Fruit fly (Drosophila melanogaster): ENCODE results near the gene RpS4.
A peak's percentile ranks its signal among the peaks of the same experiment; 100 is the strongest.

The RpS4 gene

dm6 chr3L:13046758-13047157, 5.2 kb downstream of the RpS4 start, which contains the start of gene CG11279 (continued):
- TF ChIP-seq knrl (GFP tag; IDR thresholded peaks at IDR 0.05; ENCODE audit: partially characterized antibody) (peak; percentile 37; the same call in 1 of the 3 replicates), zen2 (GFP tag; IDR thresholded peaks at IDR 0.05; ENCODE audit: partially characterized antibody) (peak; percentile 72), chinmo (GFP tag; IDR thresholded peaks at IDR 0.05; ENCODE audit: partially characterized antibody) (peak; percentile 66; the same call in 1 of the 4 replicates), sug (tag; optimal IDR thresholded peaks at IDR 0.05) (no peak), Mad (GFP tag; optimal IDR thresholded peaks at IDR 0.05) (no peak), mld (GFP tag; IDR thresholded peaks at IDR 0.05; ENCODE audit: partially characterized antibody) (0 out of 3 replicates have a peak, but pooled peaks have one; percentile 29), dimm (GFP tag; IDR thresholded peaks at IDR 0.05) (no peak), Sin3A (optimal IDR thresholded peaks at IDR 0.05) (peak; percentile 16), bowl (GFP tag; IDR thresholded peaks at IDR 0.05) (no peak), hb (GFP tag; IDR thresholded peaks at IDR 0.05; ENCODE audit: partially characterized antibody) (0 out of 3 replicates have a peak, but pooled peaks have one; percentile 59), Opbp (GFP tag; IDR thresholded peaks at IDR 0.05; ENCODE audit: partially characterized antibody) (peak; percentile 81; the same call in 2 of the 3 replicates), tgo (GFP tag; IDR thresholded peaks at IDR 0.05) (no peak), CG14667 (GFP tag; IDR thresholded peaks at IDR 0.05) (no peak), HLH4C (GFP tag; IDR thresholded peaks at IDR 0.05; ENCODE audit: partially characterized antibody) (peak; percentile 76), CG17186 (GFP tag; optimal IDR thresholded peaks at IDR 0.05) (peak; percentile 12), CG10267 (tag; optimal IDR thresholded peaks at IDR 0.05) (peak; percentile 31), dm (GFP tag; optimal IDR thresholded peaks at IDR 0.05) (peak; percentile 66), CG14860 (GFP tag; IDR thresholded peaks at IDR 0.05; ENCODE audit: partially characterized antibody) (peak; percentile 69), amos (GFP tag; IDR thresholded peaks at IDR 0.05; ENCODE audit: partially characterized antibody) (peak; percentile 79), Myb (GFP tag; optimal IDR thresholded peaks at IDR 0.05) (peak; percentile 0), gro (GFP tag; optimal IDR thresholded peaks at IDR 0.05) (peak; percentile 13), BEAF-32 (GFP tag; optimal IDR thresholded peaks at IDR 0.05) (peak; percentile 73), da (GFP tag; optimal IDR thresholded peaks at IDR 0.05) (no peak), eyg (GFP tag; optimal IDR thresholded peaks at IDR 0.05) (no peak), CG31365 (tag; optimal IDR thresholded peaks at IDR 0.05) (no peak), CG18262 (tag; optimal IDR thresholded peaks at IDR 0.05) (peak; percentile 6), Bgb (GFP tag; IDR thresholded peaks at IDR 0.05; ENCODE audit: partially characterized antibody) (peak; percentile 78), seq (GFP tag; IDR thresholded peaks at IDR 0.05) (no peak), bbx (GFP tag; IDR thresholded peaks at IDR 0.05; ENCODE audit: partially characterized antibody) (peak; percentile 85), CG10654 (GFP tag; optimal IDR thresholded peaks at IDR 0.05) (no peak), CG1792 (GFP tag; optimal IDR thresholded peaks at IDR 0.05) (no peak), CG7963 (GFP tag; IDR thresholded peaks at IDR 0.05; ENCODE audit: partially characterized antibody) (peak; percentile 78; the same call in 2 of the 3 replicates), CG1603 (tag; optimal IDR thresholded peaks at IDR 0.05) (peak; percentile 50), sna (GFP tag; IDR thresholded peaks at IDR 0.05; ENCODE audit: partially characterized antibody) (peak; percentile 54; the same call in 1 of the 2 replicates), CG6689 (GFP tag; IDR thresholded peaks at IDR 0.05) (no peak), ase (GFP tag; IDR thresholded peaks at IDR 0.05) (no peak), CG8290 (GFP tag; optimal IDR thresholded peaks at IDR 0.05) (no peak), CG8290 (tag; optimal IDR thresholded peaks at IDR 0.05) (peak in 1 of 2 experiments; percentile 15), tna (GFP tag; IDR thresholded peaks at IDR 0.05; ENCODE audit: partially characterized antibody) (peak; percentile 66), CG15479 (GFP tag; optimal IDR thresholded peaks at IDR 0.05) (peak; percentile 14), Xrp1 (GFP tag; IDR thresholded peaks at IDR 0.05) (0 out of 2 replicates have a peak, but pooled peaks have one; percentile 18), inv (GFP tag; IDR thresholded peaks at IDR 0.05; ENCODE audit: partially characterized antibody) (peak; percentile 47; the same call in 1 of the 2 replicates), cwo (GFP tag; optimal IDR thresholded peaks at IDR 0.05) (no peak), CG11456 (GFP tag; IDR thresholded peaks at IDR 0.05) (no peak)
